Fruit fly (Drosophila melanogaster) whole organism, larva: ENCODE results near the gene CG8745.

ENCODE experiments used
- noc ChIP-seq: fragments of 200-800 bp; sonication (Bioruptor generic); optimal IDR thresholded peaks from 3 replicates; lab custom pipeline; 2019; ENCODE audit warnings: missing biosample characterization, mild to moderate bottlenecking, missing genetic modification characterization, moderate library complexity

The CG8745 gene

dm6 chr3L:13865484-13865883 lies 1.2 kb downstream of the CG8745 start:
- no peak for TF ChIP-seq noc (tag; lab: Kevin White, UChicago)

dm6 chr3L:13864568-13864967 lies 2.1 kb downstream of the CG8745 start:
- no peak for TF ChIP-seq noc (tag; lab: Kevin White, UChicago)

- no peak for TF ChIP-seq noc (tag; lab: Kevin White, UChicago)
These were observed 3.3 kb downstream of the CG8745 start for dm6 chr3L:13863365-13863775.

- TF ChIP-seq noc (tag; lab: Kevin White, UChicago): peak; percentile 90
These were observed 4.3 kb downstream of the CG8745 start for dm6 chr3L:13862403-13862802.

dm6 chr3L:13859688-13860373 lies 6.9 kb downstream of the CG8745 start:
- TF ChIP-seq noc (tag; lab: Kevin White, UChicago): no peak

- no peak for TF ChIP-seq noc (tag; lab: Kevin White, UChicago)
These were observed 21.0 kb downstream of the CG8745 start, which contains the start of gene Hml for dm6 chr3L:13845754-13846153. TSS of gene Hml (plus strand) at chr3L:13846054.

- TF ChIP-seq noc (tag; lab: Kevin White, UChicago): no peak
These were observed 21.4 kb downstream of the CG8745 start for dm6 chr3L:13845292-13845691.

dm6 chr3L:13843356-13843755 lies 23.3 kb downstream of the CG8745 start, which contains the start of gene Tsp68C:
TSS of gene Tsp68C (plus strand) at chr3L:13843656.
- TF ChIP-seq noc (tag; lab: Kevin White, UChicago): no peak

dm6 chr3L:13842917-13843316 lies 23.8 kb downstream of the CG8745 start, which contains the start of gene CG8750:
TSS of gene CG8750 (minus strand) at chr3L:13843017.
- no peak for TF ChIP-seq noc (tag; lab: Kevin White, UChicago)

- no peak for TF ChIP-seq noc (tag; lab: Kevin White, UChicago)
These were observed 24.6 kb downstream of the CG8745 start, which contains the start of gene CG8757 for dm6 chr3L:13842140-13842539. TSS of gene CG8757 (minus strand) at chr3L:13842240.

- TF ChIP-seq noc (tag; lab: Kevin White, UChicago): no peak
These were observed 26.0 kb downstream of the CG8745 start for dm6 chr3L:13840731-13841130.

- TF ChIP-seq noc (tag; lab: Kevin White, UChicago): no peak
These were observed 29.2 kb downstream of the CG8745 start, which contains the start of gene CG43184 for dm6 chr3L:13837456-13837855. TSS of gene CG43184 (plus strand) at chr3L:13837756.
